Fruit fly (Drosophila melanogaster) whole organism, embryonic: ENCODE measurements around the gene CG3347.

ENCODE experiments used
- B-H1 ChIP-seq: fragments of 200-800 bp; sonication (Bioruptor generic); IDR thresholded peaks from 3 replicates; pipeline ENCODE4 v1.3.6; 2022; ENCODE audit warnings: missing biosample characterization, missing genetic modification characterization
- B-H2 ChIP-seq: fragments of 200-800 bp; sonication (Bioruptor generic); optimal IDR thresholded peaks from 2 replicates; lab custom pipeline; 2018; ENCODE audit warnings: missing biosample characterization, mild to moderate bottlenecking, missing genetic modification characterization
- Bteb2 ChIP-seq: fragments of 200-800 bp; sonication (Bioruptor generic); optimal IDR thresholded peaks from 2 replicates; lab custom pipeline; 2016; ENCODE audit warnings: missing biosample characterization, missing genetic modification characterization
- CG12104 ChIP-seq: fragments of 200-800 bp; sonication (Bioruptor generic); optimal IDR thresholded peaks from 3 replicates; lab custom pipeline; 2016; ENCODE audit warnings: missing biosample characterization, missing genetic modification characterization
- CG12236 ChIP-seq: fragments of 200-800 bp; sonication (Bioruptor generic); optimal IDR thresholded peaks from 2 replicates; lab custom pipeline; 2016; ENCODE audit warnings: missing biosample characterization, missing genetic modification characterization
- CG1233 ChIP-seq: fragments of 200-800 bp; sonication (Bioruptor generic); optimal IDR thresholded peaks from 4 replicates; lab custom pipeline; 2018; ENCODE audit warnings: missing biosample characterization, mild to moderate bottlenecking, missing genetic modification characterization
- CG12942 ChIP-seq: fragments of 200-800 bp; sonication (Bioruptor generic); optimal IDR thresholded peaks from 3 replicates; lab custom pipeline; 2016; ENCODE audit warnings: missing biosample characterization, missing genetic modification characterization
- CG13775 ChIP-seq: fragments of 200-800 bp; sonication (Bioruptor generic); optimal IDR thresholded peaks from 3 replicates; lab custom pipeline; 2017; ENCODE audit warnings: missing biosample characterization, mild to moderate bottlenecking, missing genetic modification characterization
- CG14050 ChIP-seq: fragments of 200-800 bp; sonication (Bioruptor generic); IDR thresholded peaks from 3 replicates; pipeline ENCODE4 v1.3.6; 2022; ENCODE audit warnings: missing biosample characterization, missing genetic modification characterization
- CG16779 ChIP-seq: fragments of 200-800 bp; sonication (Bioruptor generic); IDR thresholded peaks from 2 replicates; pipeline ENCODE4 v1.3.6; 2022; ENCODE audit warnings: missing biosample characterization, missing genetic modification characterization
- CG17912 ChIP-seq: fragments of 200-800 bp; sonication (Bioruptor generic); optimal IDR thresholded peaks from 2 replicates; lab custom pipeline; 2018; ENCODE audit warnings: missing biosample characterization, mild to moderate bottlenecking, missing genetic modification characterization
- CG18476 ChIP-seq: fragments of 200-800 bp; sonication (Bioruptor generic); optimal IDR thresholded peaks from 2 replicates; lab custom pipeline; 2016; ENCODE audit warnings: missing biosample characterization, mild to moderate bottlenecking, missing genetic modification characterization
- CG4282 ChIP-seq: fragments of 200-800 bp; sonication (Bioruptor generic); optimal IDR thresholded peaks from 2 replicates; lab custom pipeline; 2016; ENCODE audit warnings: missing biosample characterization, missing genetic modification characterization
- CG7745 ChIP-seq: fragments of 200-800 bp; sonication (Bioruptor generic); optimal IDR thresholded peaks from 2 replicates; lab custom pipeline; 2018; ENCODE audit warnings: missing biosample characterization, mild to moderate bottlenecking, missing genetic modification characterization, moderate library complexity
- CG7928 ChIP-seq: fragments of 200-800 bp; sonication (Bioruptor generic); optimal IDR thresholded peaks from 2 replicates; lab custom pipeline; 2017; ENCODE audit warnings: missing biosample characterization, mild to moderate bottlenecking, missing genetic modification characterization
- CG8281 ChIP-seq: fragments of 200-800 bp; sonication (Bioruptor generic); optimal IDR thresholded peaks from 2 replicates; lab custom pipeline; 2018; ENCODE audit warnings: missing biosample characterization, mild to moderate bottlenecking, missing genetic modification characterization, moderate library complexity
- CG8765 ChIP-seq: fragments of 200-800 bp; sonication (Bioruptor generic); IDR thresholded peaks from 2 replicates; pipeline ENCODE4 v1.3.6; 2022; ENCODE audit warnings: missing biosample characterization, missing genetic modification characterization
- CG9727 ChIP-seq: fragments of 200-800 bp; sonication (Bioruptor generic); optimal IDR thresholded peaks from 3 replicates; lab custom pipeline; 2017; ENCODE audit warnings: missing biosample characterization, mild to moderate bottlenecking, missing genetic modification characterization
- CG9797 ChIP-seq: fragments of 200-800 bp; sonication (Bioruptor generic); optimal IDR thresholded peaks from 3 replicates; lab custom pipeline; 2018; ENCODE audit warnings: missing biosample characterization, mild to moderate bottlenecking, missing genetic modification characterization
- CTCF ChIP-seq: fragments of 200-800 bp; sonication (Bioruptor generic); optimal IDR thresholded peaks from 2 replicates; lab custom pipeline; 2017; ENCODE audit warnings: missing biosample characterization, mild to moderate bottlenecking, missing genetic modification characterization, moderate library complexity
- CkIIα-i1 ChIP-seq: fragments of 200-800 bp; sonication (Bioruptor generic); IDR thresholded peaks from 2 replicates; pipeline ENCODE4 v1.3.6; 2022; ENCODE audit warnings: missing biosample characterization, missing genetic modification characterization
- D ChIP-seq, 2 experiments: fragments of 200-800 bp in 1 of 2; fragments of >200 bp in 1 of 2; sonication (Bioruptor generic) in 1 of 2; optimal IDR thresholded peaks; 2 replicates in 1 of 2; 3 replicates in 1 of 2; lab custom pipeline; 2017; ENCODE audit warnings: mild to moderate bottlenecking in 1 of 2, missing biosample characterization in 1 of 2, missing genetic modification characterization in 1 of 2, missing genetic modification reagents in 1 of 2
- Dip2 ChIP-seq: fragments of 200-800 bp; sonication (Bioruptor generic); IDR thresholded peaks from 2 replicates; pipeline ENCODE4 v1.3.6; 2022; ENCODE audit warnings: missing biosample characterization, missing genetic modification characterization
- E2f1 ChIP-seq: fragments of 200-800 bp; sonication (Bioruptor generic); IDR thresholded peaks from 2 replicates; pipeline ENCODE4 v1.3.6; 2022; ENCODE audit warnings: missing biosample characterization, missing genetic modification characterization
- Eip74EF ChIP-seq, 2 experiments: fragments of 200-800 bp in 1 of 2; fragments of >200 bp in 1 of 2; sonication (Bioruptor generic) in 1 of 2; optimal IDR thresholded peaks; 2 replicates each; lab custom pipeline; 2017 to 2019; ENCODE audit warnings: missing biosample characterization in 2 of 2, missing genetic modification characterization in 2 of 2, mild to moderate bottlenecking in 1 of 2, moderate library complexity in 1 of 2
- Lhr ChIP-seq: fragments of 200-800 bp; sonication (Bioruptor generic); optimal IDR thresholded peaks from 3 replicates; lab custom pipeline; 2017; ENCODE audit warnings: mild to moderate bottlenecking, missing biosample characterization, missing genetic modification reagents, missing genetic modification characterization
- MBD-R2 ChIP-seq: fragments of 200-800 bp; sonication (Bioruptor generic); IDR thresholded peaks from 2 replicates; pipeline ENCODE4 v1.3.6; 2022; ENCODE audit warnings: missing biosample characterization, missing genetic modification characterization
- Mes4 ChIP-seq: fragments of 200-800 bp; sonication (Bioruptor generic); optimal IDR thresholded peaks from 2 replicates; lab custom pipeline; 2016; ENCODE audit warnings: missing biosample characterization, missing genetic modification characterization
- Myb ChIP-seq: fragments of 200-800 bp; sonication (Bioruptor generic); optimal IDR thresholded peaks from 2 replicates; lab custom pipeline; 2016; ENCODE audit warnings: missing biosample characterization, missing genetic modification characterization
- Sry-β ChIP-seq: fragments of 200-800 bp; sonication (Bioruptor generic); optimal IDR thresholded peaks from 2 replicates; lab custom pipeline; 2018; ENCODE audit warnings: missing biosample characterization, mild to moderate bottlenecking, missing genetic modification characterization, moderate library complexity
- ap ChIP-seq: fragments of 200-800 bp; sonication (Bioruptor generic); IDR thresholded peaks from 2 replicates; pipeline ENCODE4 v1.3.6; 2022; ENCODE audit warnings: missing biosample characterization, missing genetic modification characterization
- ash1 ChIP-seq: fragments of 200-800 bp; sonication (Bioruptor generic); optimal IDR thresholded peaks from 2 replicates; lab custom pipeline; 2018; ENCODE audit warnings: missing biosample characterization, mild to moderate bottlenecking, missing genetic modification characterization
- ato ChIP-seq: fragments of 200-800 bp; sonication (Bioruptor generic); IDR thresholded peaks from 2 replicates; pipeline ENCODE4 v1.3.6; 2022; ENCODE audit warnings: missing biosample characterization, missing genetic modification characterization; ENCODE audit not compliant: partially characterized antibody
- bcd ChIP-seq: fragments of 200-800 bp; sonication (Bioruptor generic); optimal IDR thresholded peaks from 2 replicates; lab custom pipeline; 2017; ENCODE audit warnings: missing biosample characterization, mild to moderate bottlenecking, missing genetic modification characterization
- chn ChIP-seq: fragments of 200-800 bp; sonication (Bioruptor generic); optimal IDR thresholded peaks from 2 replicates; lab custom pipeline; 2016; ENCODE audit warnings: missing biosample characterization, missing genetic modification characterization
- cwo ChIP-seq: fragments of 200-800 bp; sonication (Bioruptor generic); optimal IDR thresholded peaks from 3 replicates; lab custom pipeline; 2017; ENCODE audit warnings: missing biosample characterization, missing genetic modification characterization, mild to moderate bottlenecking, moderate library complexity, missing genetic modification reagents
- emc ChIP-seq: fragments of 200-800 bp; sonication (Bioruptor generic); optimal IDR thresholded peaks from 2 replicates; lab custom pipeline; 2016; ENCODE audit warnings: missing biosample characterization, missing genetic modification characterization
- gcm2 ChIP-seq: fragments of 200-800 bp; sonication (Bioruptor generic); optimal IDR thresholded peaks from 2 replicates; lab custom pipeline; 2016; ENCODE audit warnings: missing biosample characterization, missing genetic modification characterization
- grn ChIP-seq: fragments of 200-800 bp; sonication (Bioruptor generic); optimal IDR thresholded peaks from 3 replicates; lab custom pipeline; 2017; ENCODE audit warnings: missing biosample characterization, missing genetic modification characterization
- gsb-n ChIP-seq: fragments of 200-800 bp; sonication (Bioruptor generic); optimal IDR thresholded peaks from 3 replicates; lab custom pipeline; 2018; ENCODE audit warnings: missing biosample characterization, mild to moderate bottlenecking, missing genetic modification characterization
- h ChIP-seq: fragments of >200 bp; optimal IDR thresholded peaks from 2 replicates; lab custom pipeline; 2017
- hth ChIP-seq: fragments of >200 bp; optimal IDR thresholded peaks from 2 replicates; lab custom pipeline; 2017; ENCODE audit warnings: inconsistent platforms
- inv ChIP-seq: fragments of 200-800 bp; sonication (Bioruptor generic); IDR thresholded peaks from 2 replicates; pipeline ENCODE4 v1.3.6; 2022; ENCODE audit warnings: missing biosample characterization, missing genetic modification characterization; ENCODE audit not compliant: partially characterized antibody
- lbe ChIP-seq: fragments of 200-800 bp; sonication (Bioruptor generic); optimal IDR thresholded peaks from 2 replicates; lab custom pipeline; 2016; ENCODE audit warnings: missing biosample characterization, mild to moderate bottlenecking, missing genetic modification characterization
- pros ChIP-seq: fragments of 200-800 bp; sonication (Bioruptor generic); optimal IDR thresholded peaks from 3 replicates; lab custom pipeline; 2019; ENCODE audit warnings: missing biosample characterization, mild to moderate bottlenecking, missing genetic modification characterization, moderate library complexity
- salm ChIP-seq: fragments of 200-800 bp; sonication (Bioruptor generic); optimal IDR thresholded peaks from 2 replicates; lab custom pipeline; 2018; ENCODE audit warnings: missing biosample characterization, mild to moderate bottlenecking, missing genetic modification characterization
- unc-4 ChIP-seq: fragments of 200-800 bp; sonication (Bioruptor generic); IDR thresholded peaks from 2 replicates; pipeline ENCODE4 v1.3.6; 2022; ENCODE audit warnings: missing biosample characterization, missing genetic modification characterization; ENCODE audit not compliant: partially characterized antibody
- vvl ChIP-seq: fragments of 200-800 bp; sonication (Bioruptor generic); IDR thresholded peaks from 2 replicates; pipeline ENCODE4 v1.3.6; 2022; ENCODE audit warnings: missing biosample characterization, missing genetic modification characterization
- wdn ChIP-seq: fragments of 200-800 bp; sonication (Bioruptor generic); IDR thresholded peaks from 2 replicates; pipeline ENCODE4 v1.3.6; 2022; ENCODE audit warnings: missing biosample characterization, missing genetic modification characterization
- zfh1 ChIP-seq: fragments of 200-800 bp; sonication (Bioruptor generic); IDR thresholded peaks from 3 replicates; pipeline ENCODE4 v1.3.6; 2022; ENCODE audit warnings: missing biosample characterization, missing genetic modification characterization

Gene CG3347

dm6 chr2L:3301755-3302499, 32.7 kb downstream of the CG3347 start (continued):
- TF ChIP-seq chn, result peak; percentile 100
- peak; percentile 100 for TF ChIP-seq MBD-R2 (GFP tag; lab: Robert Waterston, UW)
- no peak for TF ChIP-seq ato
- peak; percentile 99 for TF ChIP-seq gsb-n
- TF ChIP-seq gcm2 (GFP tag; lab: Kevin White, UChicago), result peak; percentile 100
- TF ChIP-seq salm, result peak; percentile 99
- TF ChIP-seq zfh1, result peak; percentile 99
- TF ChIP-seq CG1233, result peak; percentile 100
- no peak for TF ChIP-seq hth (lab: Kevin White, UChicago)
- peak; percentile 99 for TF ChIP-seq CG4282 (GFP tag; lab: Kevin White, UChicago)
- TF ChIP-seq CG9797 (GFP tag; lab: Kevin White, UChicago), result peak; percentile 76
- TF ChIP-seq CG18476 (GFP tag; lab: Kevin White, UChicago), result peak; percentile 99
- TF ChIP-seq unc-4 (GFP tag; lab: Robert Waterston, UW), result peak; percentile 34; the same call in 1 of the 2 replicates
- TF ChIP-seq inv (GFP tag; lab: Robert Waterston, UW), result no peak
- peak; percentile 99 for TF ChIP-seq wdn (GFP tag; lab: Robert Waterston, UW)
- peak; percentile 95 for TF ChIP-seq CG8281 (tag; lab: Kevin White, UChicago)
- peak; percentile 77 for TF ChIP-seq Dip2 (GFP tag; lab: Robert Waterston, UW)
- peak; percentile 99 for TF ChIP-seq CG8765
- TF ChIP-seq CkIIα-i1 (GFP tag; lab: Robert Waterston, UW), result peak; percentile 93
- peak; percentile 100 for TF ChIP-seq CG9727 (GFP tag; lab: Kevin White, UChicago)
- peak; percentile 99 for TF ChIP-seq B-H1 (GFP tag; lab: Robert Waterston, UW)
- TF ChIP-seq ap (GFP tag; lab: Robert Waterston, UW), result peak; percentile 94
- peak; percentile 95 for TF ChIP-seq CG7745
- no peak for TF ChIP-seq D (optimal IDR thresholded peaks at IDR 0.05; lab: Kevin White, UChicago)
- peak; percentile 100 for TF ChIP-seq D (GFP tag; optimal IDR thresholded peaks at IDR 0.05; lab: Kevin White, UChicago)
- TF ChIP-seq bcd (GFP tag; lab: Kevin White, UChicago), result peak; percentile 100
- peak; percentile 99 for TF ChIP-seq emc
- peak; percentile 95 for TF ChIP-seq pros
- TF ChIP-seq CG14050, result peak; percentile 99
- peak; percentile 99 for TF ChIP-seq ash1 (GFP tag; lab: Kevin White, UChicago)
- TF ChIP-seq Eip74EF (GFP tag; optimal IDR thresholded peaks at IDR 0.05; lab: Kevin White, UChicago), result peak in 1 of 2 experiments; percentile 98
- peak; percentile 90 for TF ChIP-seq CG7928 (GFP tag; lab: Kevin White, UChicago)
- TF ChIP-seq vvl, result peak; percentile 100
- TF ChIP-seq CG12942 (GFP tag; lab: Kevin White, UChicago), result peak; percentile 99
- TF ChIP-seq lbe (GFP tag; lab: Kevin White, UChicago), result peak; percentile 99
- peak; percentile 99 for TF ChIP-seq CG12104
- TF ChIP-seq E2f1 (GFP tag; lab: Robert Waterston, UW), result peak; percentile 99
- TF ChIP-seq Mes4 (GFP tag; lab: Kevin White, UChicago), result peak; percentile 99
- peak; percentile 99 for TF ChIP-seq cwo (GFP tag; lab: Kevin White, UChicago)
- peak; percentile 99 for TF ChIP-seq CG16779
- TF ChIP-seq grn, result peak; percentile 94
- TF ChIP-seq CTCF, result peak; percentile 79
- TF ChIP-seq Bteb2, result peak; percentile 99
- peak; percentile 97 for TF ChIP-seq Myb (GFP tag; lab: Kevin White, UChicago)
- TF ChIP-seq CG17912 (GFP tag; lab: Kevin White, UChicago), result peak; percentile 99
- TF ChIP-seq B-H2 (GFP tag; lab: Kevin White, UChicago), result peak; percentile 100
- TF ChIP-seq CG12236, result peak; percentile 99
- TF ChIP-seq Lhr (GFP tag; lab: Kevin White, UChicago), result peak; percentile 99
- TF ChIP-seq Sry-β, result peak; percentile 79
- TF ChIP-seq h (lab: Kevin White, UChicago), result no peak
- peak; percentile 99 for TF ChIP-seq CG13775
